Fruit fly (Drosophila melanogaster): ENCODE results near the gene KLHL18.

The KLHL18 gene

DNA sequence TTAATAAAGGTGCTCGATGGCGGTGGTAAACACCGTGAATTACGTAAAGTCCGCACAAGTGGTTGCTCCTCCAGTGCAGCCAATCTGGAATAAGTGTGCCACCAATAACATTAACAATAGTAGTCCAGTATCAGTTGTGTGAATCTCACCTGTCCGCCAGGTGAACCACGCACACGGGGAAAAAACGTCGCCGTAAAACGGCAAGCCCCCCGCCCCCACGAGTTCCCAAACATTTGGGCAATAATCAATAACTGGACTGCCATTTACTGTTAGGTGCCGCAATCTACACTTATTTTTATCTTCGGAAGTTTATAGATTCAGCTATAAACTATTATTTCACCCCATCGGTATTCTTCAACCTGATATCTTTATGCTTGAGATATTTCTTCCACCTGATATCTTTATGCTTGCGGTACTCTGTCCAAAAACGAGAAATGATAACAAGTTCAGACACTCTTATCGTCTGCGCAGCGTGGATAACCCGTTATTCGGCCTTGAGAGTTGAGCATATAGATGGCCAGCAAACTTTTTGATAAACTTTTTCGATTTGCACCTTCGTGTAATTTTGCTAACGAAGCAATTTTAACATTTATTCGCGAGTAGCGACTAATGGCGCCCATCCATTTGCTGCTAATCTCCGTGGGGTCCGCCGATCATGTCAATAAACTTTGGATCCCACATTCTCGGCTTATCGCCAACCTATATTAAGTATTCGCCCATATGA, 42.0 kb downstream of the KLHL18 start (continued):
- 0 out of 2 replicates have a peak, but pooled peaks have one; percentile 8 for TF ChIP-seq CG14441 (GFP tag; IDR thresholded peaks at IDR 0.05)
- TF ChIP-seq ranshi (GFP tag; IDR thresholded peaks at IDR 0.05), result no peak
- no peak for TF ChIP-seq Bgb (GFP tag; IDR thresholded peaks at IDR 0.05; ENCODE audit: partially characterized antibody)
- no peak for TF ChIP-seq Sox100B (GFP tag; optimal IDR thresholded peaks at IDR 0.05)
- no peak for TF ChIP-seq org-1 (GFP tag; optimal IDR thresholded peaks at IDR 0.05)
- no peak for TF ChIP-seq dmrt11E (tag; optimal IDR thresholded peaks at IDR 0.05)
- TF ChIP-seq CoRest (tag; optimal IDR thresholded peaks at IDR 0.05), result no peak
- TF ChIP-seq CG15269 (tag; optimal IDR thresholded peaks at IDR 0.05), result peak; percentile 9
- TF ChIP-seq ken (GFP tag; IDR thresholded peaks at IDR 0.05), result no peak
- TF ChIP-seq Mad (GFP tag; optimal IDR thresholded peaks at IDR 0.05), result no peak
- TF ChIP-seq Max (GFP tag; optimal IDR thresholded peaks at IDR 0.05), result no peak
- no peak for TF ChIP-seq CG7357 (GFP tag; IDR thresholded peaks at IDR 0.05)
- TF ChIP-seq sug (tag; optimal IDR thresholded peaks at IDR 0.05), result peak; percentile 97
- TF ChIP-seq CG18262 (tag; optimal IDR thresholded peaks at IDR 0.05), result no peak
- peak; percentile 22; the same call in 1 of the 2 replicates for TF ChIP-seq Rfx (GFP tag; IDR thresholded peaks at IDR 0.05)
- peak; percentile 0 for TF ChIP-seq odd (GFP tag; optimal IDR thresholded peaks at IDR 0.05)
- no peak for TF ChIP-seq CkIIα-i1 (GFP tag; IDR thresholded peaks at IDR 0.05)
- no peak for TF ChIP-seq CG6654 (GFP tag; optimal IDR thresholded peaks at IDR 0.05)
- TF ChIP-seq CG2120 (GFP tag; optimal IDR thresholded peaks at IDR 0.05), result no peak
- no peak for TF ChIP-seq tll (GFP tag; optimal IDR thresholded peaks at IDR 0.05)
- TF ChIP-seq sd (tag; optimal IDR thresholded peaks at IDR 0.05), result peak; percentile 93
- TF ChIP-seq ap (GFP tag; IDR thresholded peaks at IDR 0.05), result no peak
- TF ChIP-seq hb (GFP tag; IDR thresholded peaks at IDR 0.05; ENCODE audit: partially characterized antibody), result no peak
- no peak for TF ChIP-seq CG7271 (tag; optimal IDR thresholded peaks at IDR 0.05)
- peak; percentile 28 for TF ChIP-seq CG12769 (tag; optimal IDR thresholded peaks at IDR 0.05)
- peak; percentile 60 for TF ChIP-seq lab (GFP tag; optimal IDR thresholded peaks at IDR 0.05)
- no peak for TF ChIP-seq Dek (tag; optimal IDR thresholded peaks at IDR 0.05)
- TF ChIP-seq Trl (optimal IDR thresholded peaks at IDR 0.05), result peak in 1 of 2 experiments; percentile 26
- TF ChIP-seq Trl (GFP tag; optimal IDR thresholded peaks at IDR 0.05), result no peak
- TF ChIP-seq sr (GFP tag; IDR thresholded peaks at IDR 0.05), result no peak
- no peak for TF ChIP-seq CG30020 (tag; optimal IDR thresholded peaks at IDR 0.05)
- TF ChIP-seq Hmr (GFP tag; optimal IDR thresholded peaks at IDR 0.05), result peak; percentile 0
- no peak for TF ChIP-seq CG15601 (tag; optimal IDR thresholded peaks at IDR 0.05)
- no peak for TF ChIP-seq CG6854 (GFP tag; optimal IDR thresholded peaks at IDR 0.05)
- peak; percentile 24 for TF ChIP-seq PHDP (tag; optimal IDR thresholded peaks at IDR 0.05)
- no peak for TF ChIP-seq CG8290 (GFP tag; optimal IDR thresholded peaks at IDR 0.05)
- peak in 1 of 2 experiments; percentile 31 for TF ChIP-seq CG8290 (tag; optimal IDR thresholded peaks at IDR 0.05)
- no peak for TF ChIP-seq hkb (optimal IDR thresholded peaks at IDR 0.05)
- TF ChIP-seq hkb (GFP tag; IDR thresholded peaks at IDR 0.05), result no peak
- no peak for TF ChIP-seq abd-A (tag; optimal IDR thresholded peaks at IDR 0.05)
- no peak for TF ChIP-seq mld (GFP tag; IDR thresholded peaks at IDR 0.05; ENCODE audit: partially characterized antibody)
- TF ChIP-seq CG13894 (tag; optimal IDR thresholded peaks at IDR 0.05), result peak; percentile 52
- no peak for TF ChIP-seq maf-S (GFP tag; optimal IDR thresholded peaks at IDR 0.05)
